Worm (Caenorhabditis elegans): ENCODE data around the gene F38B6.7.

DNA sequence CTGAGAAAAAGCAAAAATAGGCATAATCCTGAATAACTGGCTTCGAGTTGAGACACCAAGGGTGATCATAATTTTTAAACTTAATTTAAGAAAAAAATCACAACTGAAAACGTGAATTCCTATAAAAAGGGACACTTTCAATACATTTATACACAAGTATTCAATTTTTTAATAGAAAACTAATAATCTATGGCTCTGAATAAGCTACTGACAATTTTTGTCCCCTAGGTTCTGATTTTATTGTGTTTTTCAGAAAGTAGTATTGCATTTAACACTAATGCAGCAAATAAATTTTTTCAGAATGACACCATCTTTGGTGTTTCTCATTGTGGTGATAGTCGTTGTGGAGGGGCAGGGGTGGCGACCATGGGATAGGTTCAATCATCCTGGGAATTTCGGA lies 15.1 kb upstream of the F38B6.7 start, which contains the start of gene nas-11:
- TF ChIP-seq nhr-11 (tag; optimal IDR thresholded peaks at IDR 0.05): no peak
- TF ChIP-seq ztf-11 (tag; optimal IDR thresholded peaks at IDR 0.05): no peak
- no peak for TF ChIP-seq lin-13 (GFP tag; optimal IDR thresholded peaks at IDR 0.05)
- TF ChIP-seq snpc-4 (tag; optimal IDR thresholded peaks at IDR 0.05): no peak
- no peak for TF ChIP-seq unc-62 (GFP tag; optimal IDR thresholded peaks at IDR 0.05)
- TF ChIP-seq irx-1 (tag; optimal IDR thresholded peaks at IDR 0.05): no peak
- TF ChIP-seq lin-35 (GFP tag; optimal IDR thresholded peaks at IDR 0.05): no peak
- TF ChIP-seq tbx-2 (tag; optimal IDR thresholded peaks at IDR 0.05): no peak
- TF ChIP-seq nhr-20 (tag; optimal IDR thresholded peaks at IDR 0.05): no peak
